Worm (Caenorhabditis elegans): ENCODE data around the gene F44B9.10.

The F44B9.10 gene

DNA sequence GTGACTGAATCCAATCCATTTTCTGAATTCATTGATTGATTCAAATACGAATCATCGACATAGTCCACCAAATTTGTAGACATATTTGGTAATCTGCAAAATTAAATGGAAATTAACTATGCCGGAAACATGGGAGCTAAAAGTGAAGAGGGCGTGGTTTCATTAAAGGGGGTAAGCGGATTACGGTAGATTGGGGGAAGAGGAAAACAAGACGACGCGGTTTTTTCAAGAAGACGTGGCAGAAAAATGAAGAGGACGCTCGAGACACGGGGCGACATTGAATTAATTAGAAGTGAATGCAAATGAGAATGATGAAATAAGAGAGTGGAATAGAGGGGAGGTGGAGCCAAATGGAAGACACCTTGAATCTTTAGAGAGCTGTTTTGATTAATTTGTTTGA, 37.1 kb downstream of the F44B9.10 start, which contains the start of gene npr-17:
Gene npr-17, minus strand, starts transcription at position 101 of the 400 bp plus-strand sequence.
- TF ChIP-seq hlh-8 (tag; optimal IDR thresholded peaks at IDR 0.05): no peak
- TF ChIP-seq che-1 (tag; optimal IDR thresholded peaks at IDR 0.05): no peak
- no peak for TF ChIP-seq ceh-6 (GFP tag; optimal IDR thresholded peaks at IDR 0.05)
- TF ChIP-seq syd-9 (tag; optimal IDR thresholded peaks at IDR 0.05): no peak
- TF ChIP-seq odd-2 (tag; optimal IDR thresholded peaks at IDR 0.05): no peak
- TF ChIP-seq ceh-24 (tag; optimal IDR thresholded peaks at IDR 0.05): no peak
- no peak for TF ChIP-seq nhr-11 (tag; optimal IDR thresholded peaks at IDR 0.05)
- TF ChIP-seq ceh-2 (tag; optimal IDR thresholded peaks at IDR 0.05): no peak

DNA sequence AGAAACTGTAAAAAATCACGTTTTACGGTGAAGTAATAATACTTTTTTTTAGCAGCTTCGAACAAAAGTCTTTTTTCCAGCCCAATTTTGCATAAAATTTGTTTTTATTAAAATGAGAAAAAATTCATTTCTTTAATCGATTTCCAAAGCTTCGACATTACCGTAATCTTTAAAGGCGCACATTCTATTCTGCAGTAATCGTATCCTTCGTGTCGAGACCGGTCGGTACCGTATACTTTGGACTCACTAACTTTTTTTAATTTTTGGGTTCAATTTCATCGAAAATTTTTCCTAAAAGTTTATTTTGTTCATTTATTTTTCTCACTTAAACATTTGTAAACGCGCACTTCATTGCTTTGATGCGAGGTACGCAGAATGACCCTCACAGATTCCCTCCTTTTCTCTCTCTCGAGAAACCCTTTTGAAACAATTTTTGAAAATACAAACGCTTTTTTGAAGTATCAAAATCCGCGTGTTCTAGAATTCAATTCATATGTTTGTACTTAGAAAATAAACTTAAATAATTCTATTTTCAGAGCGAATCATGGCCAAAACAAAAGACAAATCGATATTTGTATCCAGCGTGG, 46.8 kb downstream of the F44B9.10 start, which contains the start of gene hrpk-2:
Gene hrpk-2, plus strand, starts transcription at position 537 of the 587 bp plus-strand sequence.
- TF ChIP-seq ceh-45 (GFP tag; IDR thresholded peaks at IDR 0.05) (no peak), K09A11.1 (tag; optimal IDR thresholded peaks at IDR 0.05; ENCODE audit: insufficient read depth) (no peak), pax-1 (tag; optimal IDR thresholded peaks at IDR 0.05) (no peak), sox-2 (GFP tag; IDR thresholded peaks at IDR 0.05) (no peak), che-1 (tag; optimal IDR thresholded peaks at IDR 0.05) (no peak), fkh-10 (GFP tag; optimal IDR thresholded peaks at IDR 0.05) (no peak), nhr-232 (tag; optimal IDR thresholded peaks at IDR 0.05) (no peak), unc-42 (tag; optimal IDR thresholded peaks at IDR 0.05) (no peak), elt-4 (tag; optimal IDR thresholded peaks at IDR 0.05) (no peak), pha-2 (tag; optimal IDR thresholded peaks at IDR 0.05) (no peak), lim-6 (tag; optimal IDR thresholded peaks at IDR 0.05) (no peak), hlh-6 (tag; optimal IDR thresholded peaks at IDR 0.05) (no peak), ttx-3 (tag; optimal IDR thresholded peaks at IDR 0.05) (no peak), ets-4 (tag; optimal IDR thresholded peaks at IDR 0.05) (no peak), ahr-1 (tag; optimal IDR thresholded peaks at IDR 0.05) (no peak), tbx-2 (tag; optimal IDR thresholded peaks at IDR 0.05) (no peak), ceh-2 (tag; optimal IDR thresholded peaks at IDR 0.05) (no peak), ceh-22 (tag; optimal IDR thresholded peaks at IDR 0.05) (no peak)

DNA sequence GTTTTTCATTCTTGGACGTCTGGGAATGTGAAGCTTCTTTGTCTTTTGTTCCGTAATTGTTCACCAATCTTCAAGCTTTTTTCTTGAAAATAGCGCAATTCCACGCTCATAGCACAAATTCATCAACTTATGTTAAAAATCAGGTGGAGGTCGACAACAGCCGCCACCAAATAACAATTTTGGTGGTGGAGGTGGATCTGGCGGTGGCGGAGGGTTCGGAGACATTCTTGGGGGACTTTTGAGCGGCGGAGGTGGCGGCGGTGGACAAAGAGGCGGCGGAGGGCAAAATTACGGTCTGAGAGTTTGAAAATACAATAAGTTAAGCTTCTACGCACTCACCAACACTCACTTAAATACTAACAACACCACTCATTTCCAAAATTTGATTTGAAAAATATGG, 51.5 kb downstream of the F44B9.10 start:
- TF ChIP-seq pax-1 (tag; optimal IDR thresholded peaks at IDR 0.05) (no peak), pros-1 (tag; optimal IDR thresholded peaks at IDR 0.05) (no peak), zip-5 (tag; optimal IDR thresholded peaks at IDR 0.05) (no peak), ceh-34 (tag; optimal IDR thresholded peaks at IDR 0.05) (no peak), hlh-8 (tag; optimal IDR thresholded peaks at IDR 0.05) (no peak), tbx-2 (tag; optimal IDR thresholded peaks at IDR 0.05) (no peak), dve-1 (tag; optimal IDR thresholded peaks at IDR 0.05) (no peak), ceh-24 (tag; optimal IDR thresholded peaks at IDR 0.05) (no peak), che-1 (tag; optimal IDR thresholded peaks at IDR 0.05) (no peak), syd-9 (tag; optimal IDR thresholded peaks at IDR 0.05) (no peak), ztf-16 (tag; optimal IDR thresholded peaks at IDR 0.05) (no peak), npax-4 (tag; optimal IDR thresholded peaks at IDR 0.05) (no peak), ceh-19 (GFP tag; optimal IDR thresholded peaks at IDR 0.05) (no peak), madf-2 (tag; optimal IDR thresholded peaks at IDR 0.05) (no peak), pag-3 (tag; optimal IDR thresholded peaks at IDR 0.05; ENCODE audit: borderline replicate concordance) (no peak), ahr-1 (tag; optimal IDR thresholded peaks at IDR 0.05) (no peak), pha-2 (tag; optimal IDR thresholded peaks at IDR 0.05) (no peak), ceh-2 (tag; optimal IDR thresholded peaks at IDR 0.05) (no peak)
